Worm (Caenorhabditis elegans) whole organism, L3 larva: ENCODE data around the gene acp-5.

Experiments used
- ZK546.5 ChIP-seq: sonication (generic microtip); optimal IDR thresholded peaks from 2 replicates; lab custom pipeline; 2017; ENCODE audit warnings: missing biosample characterization, missing genetic modification characterization
- ama-1 ChIP-seq: fragments of 150-350 bp; optimal IDR thresholded peaks from 2 replicates; lab custom pipeline; 2018
- ceh-28 ChIP-seq: fragments of 150-350 bp; optimal IDR thresholded peaks from 2 replicates; lab custom pipeline; 2014; ENCODE audit warnings: missing biosample characterization, missing genetic modification reagents, missing genetic modification characterization
- ceh-9 ChIP-seq: sonication (generic microtip); optimal IDR thresholded peaks from 2 replicates; lab custom pipeline; 2018; ENCODE audit warnings: missing biosample characterization, missing genetic modification characterization
- daf-12 ChIP-seq: fragments of 150-350 bp; optimal IDR thresholded peaks from 2 replicates; lab custom pipeline; 2014; ENCODE audit warnings: missing biosample characterization, missing genetic modification reagents, missing genetic modification characterization
- egl-27 ChIP-seq: sonication (generic microtip); optimal IDR thresholded peaks from 4 replicates; lab custom pipeline; 2017; ENCODE audit warnings: missing biosample characterization, missing genetic modification reagents, missing genetic modification characterization
- egl-5 ChIP-seq: fragments of 150-350 bp; optimal IDR thresholded peaks from 2 replicates; lab custom pipeline; 2017; ENCODE audit warnings: missing biosample characterization, missing genetic modification reagents, missing genetic modification characterization, inconsistent platforms
- elt-1 ChIP-seq: fragments of 150-350 bp; optimal IDR thresholded peaks from 2 replicates; lab custom pipeline; 2014; ENCODE audit warnings: missing biosample characterization, missing genetic modification characterization
- elt-3 ChIP-seq, 3 experiments: fragments of 150-350 bp in 1 of 3; sonication (generic microtip) in 2 of 3; optimal IDR thresholded peaks; 2 replicates in 2 of 3; 4 replicates in 1 of 3; lab custom pipeline; 2014 to 2017; ENCODE audit warnings: missing biosample characterization in 3 of 3, missing genetic modification characterization in 3 of 3
- eor-1 ChIP-seq, 2 experiments: fragments of 150-350 bp; optimal IDR thresholded peaks; 2 replicates each; lab custom pipeline; 2014 to 2018; ENCODE audit warnings: missing biosample characterization in 2 of 2, missing genetic modification characterization in 2 of 2
- fkh-10 ChIP-seq: sonication (generic microtip); optimal IDR thresholded peaks from 2 replicates; lab custom pipeline; 2017; ENCODE audit warnings: missing biosample characterization, missing genetic modification reagents, missing genetic modification characterization
- fkh-2 ChIP-seq: fragments of 150-350 bp; optimal IDR thresholded peaks from 2 replicates; lab custom pipeline; 2014; ENCODE audit warnings: missing biosample characterization, missing genetic modification reagents, missing genetic modification characterization
- fos-1 ChIP-seq: fragments of 150-350 bp; optimal IDR thresholded peaks from 2 replicates; lab custom pipeline; 2014; ENCODE audit warnings: missing biosample characterization, missing genetic modification characterization
- lin-15B ChIP-seq: fragments of 150-350 bp; optimal IDR thresholded peaks from 2 replicates; lab custom pipeline; 2014; ENCODE audit warnings: missing biosample characterization, missing genetic modification characterization
- mml-1 ChIP-seq: fragments of 150-350 bp; sonication (generic microtip); optimal IDR thresholded peaks from 3 replicates; lab custom pipeline; 2014; ENCODE audit warnings: missing biosample characterization, missing genetic modification characterization
- nfya-1 ChIP-seq: sonication (generic microtip); optimal IDR thresholded peaks from 2 replicates; lab custom pipeline; 2017; ENCODE audit warnings: missing genetic modification characterization, mild to moderate bottlenecking, missing compliant biosample characterization, antibody characterized with exemption, moderate library complexity; ENCODE audit not compliant: insufficient read depth
- nhr-11 ChIP-seq: fragments of 150-350 bp; optimal IDR thresholded peaks from 2 replicates; lab custom pipeline; 2014; ENCODE audit warnings: missing biosample characterization, missing genetic modification characterization
- nhr-23 ChIP-seq: fragments of 150-350 bp; optimal IDR thresholded peaks from 2 replicates; lab custom pipeline; 2014; ENCODE audit warnings: missing biosample characterization, missing genetic modification reagents, missing genetic modification characterization
- nhr-237 ChIP-seq: fragments of 150-350 bp; optimal IDR thresholded peaks from 2 replicates; lab custom pipeline; 2014; ENCODE audit warnings: missing biosample characterization, missing genetic modification characterization
- nhr-43 ChIP-seq: sonication (generic microtip); optimal IDR thresholded peaks from 2 replicates; lab custom pipeline; 2016; ENCODE audit warnings: mild to moderate bottlenecking, missing genetic modification characterization, missing compliant biosample characterization; ENCODE audit not compliant: poor library complexity, severe bottlenecking
- nhr-67 ChIP-seq: fragments of 150-350 bp; optimal IDR thresholded peaks from 2 replicates; lab custom pipeline; 2014; ENCODE audit warnings: missing biosample characterization, missing genetic modification characterization
- nhr-76 ChIP-seq: fragments of 150-350 bp; sonication (generic microtip); optimal IDR thresholded peaks from 5 replicates; lab custom pipeline; 2014; ENCODE audit warnings: missing biosample characterization, missing genetic modification characterization
- nhr-77 ChIP-seq: fragments of 150-350 bp; optimal IDR thresholded peaks from 2 replicates; lab custom pipeline; 2014; ENCODE audit warnings: missing biosample characterization, missing genetic modification characterization
- pha-4 ChIP-seq: fragments of 150-350 bp; optimal IDR thresholded peaks from 2 replicates; lab custom pipeline; 2014; ENCODE audit warnings: missing biosample characterization, missing genetic modification reagents, missing genetic modification characterization
- pqm-1 ChIP-seq: fragments of 150-350 bp; optimal IDR thresholded peaks from 2 replicates; lab custom pipeline; 2017; ENCODE audit warnings: missing biosample characterization, missing genetic modification characterization, inconsistent platforms
- skn-1 ChIP-seq: fragments of 150-350 bp; optimal IDR thresholded peaks from 2 replicates; lab custom pipeline; 2014; ENCODE audit warnings: missing biosample characterization, missing genetic modification characterization
- snpc-4 ChIP-seq: fragments of 150-350 bp; optimal IDR thresholded peaks from 2 replicates; lab custom pipeline; 2014; ENCODE audit warnings: missing biosample characterization, missing genetic modification characterization
- tbx-2 ChIP-seq: sonication (generic microtip); optimal IDR thresholded peaks from 2 replicates; lab custom pipeline; 2016; ENCODE audit warnings: mild to moderate bottlenecking, missing genetic modification characterization, missing compliant biosample characterization
- unc-62 ChIP-seq: fragments of 150-350 bp; sonication (generic microtip); optimal IDR thresholded peaks from 4 replicates; lab custom pipeline; 2014; ENCODE audit warnings: missing biosample characterization, missing genetic modification reagents, missing genetic modification characterization
- zag-1 ChIP-seq: fragments of 150-350 bp; optimal IDR thresholded peaks from 2 replicates; lab custom pipeline; 2014; ENCODE audit warnings: missing biosample characterization, missing genetic modification characterization
- ztf-11 ChIP-seq: fragments of 150-350 bp; optimal IDR thresholded peaks from 2 replicates; lab custom pipeline; 2014; ENCODE audit warnings: missing biosample characterization, missing genetic modification characterization
- ztf-4 ChIP-seq: fragments of 150-350 bp; optimal IDR thresholded peaks from 2 replicates; lab custom pipeline; 2014; ENCODE audit warnings: missing biosample characterization, missing genetic modification characterization

The acp-5 gene

DNA sequence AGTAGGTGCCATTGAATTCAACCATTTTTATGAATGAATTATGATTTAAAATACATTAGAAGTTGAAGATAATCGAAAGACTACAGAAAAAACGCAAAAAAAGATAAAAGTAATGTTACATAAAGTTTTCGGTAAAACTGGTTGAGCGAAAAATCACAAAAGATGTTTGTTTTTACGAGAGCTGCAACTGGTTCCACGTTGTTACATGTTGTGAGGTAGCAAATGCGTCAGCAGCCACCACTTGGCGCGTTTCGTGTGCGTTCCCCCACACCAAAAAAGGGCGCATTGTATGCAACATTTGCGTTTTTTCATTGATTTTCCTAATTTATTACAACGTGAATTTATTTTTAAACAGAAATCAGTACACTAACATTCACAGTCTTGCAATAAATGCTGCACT lies 47.1 kb upstream of the acp-5 start, which contains the start of gene gakh-1 (continued):
- TF ChIP-seq ceh-9 (no peak), elt-3 (tag; optimal IDR thresholded peaks at IDR 0.05; lab: Kevin White, UChicago) (no peak), egl-5 (tag; lab: Kevin White, UChicago) (no peak), fos-1 (tag; lab: Kevin White, UChicago) (no peak)

DNA sequence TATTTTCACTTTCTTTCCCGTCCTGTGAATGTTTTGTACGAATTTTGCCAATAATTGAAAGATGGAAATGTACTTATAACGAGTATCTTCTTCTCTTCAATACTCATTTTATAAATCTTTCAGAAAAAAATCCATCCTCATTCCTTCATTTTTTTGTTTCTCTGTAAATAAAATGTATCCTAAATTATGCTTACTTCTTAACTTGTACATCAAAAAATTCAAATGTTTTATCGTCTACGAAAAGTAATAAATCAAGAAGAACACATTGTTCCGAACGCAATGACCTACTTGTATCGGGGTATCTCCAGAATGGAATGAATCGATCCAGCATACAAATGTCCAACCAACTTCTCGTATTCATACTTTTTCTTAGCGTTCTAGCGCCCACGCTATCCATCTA lies 43.0 kb upstream of the acp-5 start, which contains the start of gene F46G11.6:
Gene F46G11.6 (plus strand): TSS at position 301 of the 400 bp plus-strand sequence.
- TF ChIP-seq nhr-11 (tag; lab: Kevin White, UChicago), result no peak
- no peak for TF ChIP-seq nhr-67 (tag; lab: Kevin White, UChicago)
- no peak for TF ChIP-seq ceh-28
- no peak for TF ChIP-seq egl-27 (tag; lab: Kevin White, UChicago)
- TF ChIP-seq ama-1, result no peak

DNA sequence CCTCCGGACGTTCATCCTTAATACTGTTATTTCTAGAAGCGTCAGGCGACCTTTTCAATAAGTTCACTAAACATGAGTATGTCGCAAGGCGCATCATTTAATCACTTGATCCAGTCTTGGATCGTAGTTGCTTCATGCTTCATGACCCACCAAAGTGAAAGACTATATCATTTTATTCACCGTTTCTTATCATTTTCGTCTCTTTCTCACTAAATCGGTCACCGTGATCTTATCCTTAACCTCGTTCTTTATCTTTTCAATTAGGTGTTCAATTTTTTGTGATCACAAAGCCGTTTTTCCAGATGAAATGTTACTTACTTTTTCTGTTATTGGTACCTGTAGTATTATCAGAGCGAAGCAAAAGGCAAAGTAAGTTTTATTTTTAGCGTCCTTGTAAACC lies 41.4 kb upstream of the acp-5 start, which contains the start of gene F46G11.2:
Gene F46G11.2 (plus strand): TSS at position 301 of the 400 bp plus-strand sequence.
- TF ChIP-seq nhr-23 (tag; lab: Kevin White, UChicago), result peak; percentile 31
- TF ChIP-seq pqm-1 (tag; lab: Kevin White, UChicago), result no peak
- TF ChIP-seq, all 47 proteins: peak for 1

DNA sequence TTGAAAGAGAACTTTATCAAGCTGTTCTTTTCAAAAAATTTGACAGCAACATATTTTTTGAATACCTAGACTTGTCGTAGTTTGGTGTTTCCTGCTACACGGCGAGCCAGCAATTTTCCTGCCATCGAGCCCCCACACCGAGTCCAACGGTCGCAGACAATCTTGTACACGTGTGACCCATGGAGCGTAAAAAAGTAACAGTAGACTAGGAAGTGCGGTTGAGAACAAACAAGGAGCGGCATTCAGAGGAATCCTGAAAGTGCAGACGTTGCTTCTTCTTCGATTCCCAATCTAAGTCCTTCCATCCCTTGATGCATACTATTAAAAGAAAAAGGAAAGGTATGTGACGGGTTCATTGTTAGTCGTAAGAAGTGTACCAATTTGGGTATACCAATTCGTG lies 38.3 kb upstream of the acp-5 start, which contains the start of gene twnk-1:
Gene twnk-1 (plus strand): TSS at position 301 of the 400 bp plus-strand sequence.
- TF ChIP-seq unc-62 (GFP tag; lab: Kevin White, UChicago) (no peak), egl-27 (tag; lab: Kevin White, UChicago) (no peak), fkh-2 (no peak), lin-15B (tag; lab: Kevin White, UChicago) (no peak), nhr-43 (tag; lab: Kevin White, UChicago) (no peak), nhr-77 (no peak), nfya-1 (tag; lab: Kevin White, UChicago) (no peak), nhr-23 (tag; lab: Kevin White, UChicago) (no peak), snpc-4 (tag; lab: Kevin White, UChicago) (no peak), fkh-10 (GFP tag; lab: Kevin White, UChicago) (no peak), ztf-11 (tag; lab: Kevin White, UChicago) (no peak), ceh-9 (no peak), skn-1 (tag; lab: Kevin White, UChicago) (no peak), ama-1 (no peak), mml-1 (tag; lab: Kevin White, UChicago) (no peak)

DNA sequence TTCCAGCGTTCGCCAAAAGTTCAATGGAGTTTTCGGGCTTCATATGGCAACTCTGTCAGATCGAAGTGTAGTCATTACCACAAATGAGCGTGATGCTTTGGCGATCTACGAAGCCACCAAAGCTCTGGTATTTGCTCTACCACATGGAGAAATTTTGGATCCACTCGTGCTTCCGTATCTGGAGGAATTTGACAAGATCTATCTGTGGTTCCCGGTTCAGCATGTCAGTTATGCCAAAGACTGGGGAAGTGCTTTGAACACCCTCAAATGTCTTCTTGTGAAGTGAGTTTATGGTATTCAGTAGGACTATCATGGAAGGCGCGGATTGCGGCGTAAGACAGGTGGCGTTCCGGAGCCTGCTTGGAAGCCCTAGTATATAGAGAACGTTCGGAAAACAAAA lies 34.8 kb upstream of the acp-5 start:
- TF ChIP-seq pqm-1 (tag; lab: Kevin White, UChicago), result no peak
- TF ChIP-seq tbx-2, result no peak
- no peak for TF ChIP-seq pha-4 (tag; lab: Kevin White, UChicago)
- no peak for TF ChIP-seq nhr-23 (tag; lab: Kevin White, UChicago)
- no peak for TF ChIP-seq fkh-2
- TF ChIP-seq nhr-43 (tag; lab: Kevin White, UChicago), result no peak
- no peak for TF ChIP-seq elt-1 (tag; lab: Kevin White, UChicago)
- TF ChIP-seq mml-1 (tag; lab: Kevin White, UChicago), result no peak
- TF ChIP-seq egl-5 (tag; lab: Kevin White, UChicago), result no peak
- TF ChIP-seq fos-1 (tag; lab: Kevin White, UChicago), result no peak
- no peak for TF ChIP-seq ztf-11 (tag; lab: Kevin White, UChicago)
- no peak for TF ChIP-seq ztf-4 (tag; lab: Kevin White, UChicago)
- TF ChIP-seq egl-27 (tag; lab: Kevin White, UChicago), result no peak
- no peak for TF ChIP-seq nfya-1 (tag; lab: Kevin White, UChicago)
- TF ChIP-seq ama-1, result no peak
- no peak for TF ChIP-seq daf-12
- TF ChIP-seq nhr-76, result no peak

DNA sequence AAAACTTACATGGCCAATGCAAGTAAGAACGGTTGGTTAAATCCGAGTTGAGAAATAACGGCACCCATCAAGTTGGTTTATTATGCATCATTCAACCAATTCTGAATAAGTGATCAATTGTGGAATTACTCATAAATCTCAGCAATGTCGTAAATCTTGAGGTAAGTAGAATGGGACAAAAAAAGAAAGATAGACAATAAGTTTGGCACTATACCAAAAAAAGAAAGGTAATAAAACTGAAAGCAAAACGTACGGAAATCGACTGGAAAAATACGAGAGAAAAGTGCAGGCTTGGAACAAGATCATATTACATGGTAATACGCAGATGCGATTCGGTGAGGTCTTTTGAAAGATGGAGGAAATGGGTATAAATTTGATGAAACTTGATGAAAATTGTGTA lies 30.5 kb upstream of the acp-5 start, which contains the start of gene F46G11.4:
Gene F46G11.4 (minus strand): TSS at position 101 of the 400 bp plus-strand sequence.
- no peak for TF ChIP-seq daf-12
- no peak for TF ChIP-seq nhr-237
- no peak for TF ChIP-seq eor-1 (tag; optimal IDR thresholded peaks at IDR 0.05; lab: Kevin White, UChicago)
- no peak for TF ChIP-seq elt-1 (tag; lab: Kevin White, UChicago)
- no peak for TF ChIP-seq ZK546.5 (tag; lab: Kevin White, UChicago)
- TF ChIP-seq ztf-11 (tag; lab: Kevin White, UChicago), result no peak
- no peak for TF ChIP-seq ceh-28
- no peak for TF ChIP-seq zag-1 (tag; lab: Kevin White, UChicago)
